Worm (Caenorhabditis elegans): ENCODE measurements around the gene F28H6.8.

Gene F28H6.8

ce11 chrX:14101986-14102385 is 32.2 kb downstream of the F28H6.8 start, which contains the start of gene F16B12.6 (continued):
- TF ChIP-seq hmg-1.2 (GFP tag; IDR thresholded peaks at IDR 0.05) (peak; percentile 91), B0261.1 (tag; optimal IDR thresholded peaks at IDR 0.05) (no peak), mes-4 (tag; optimal IDR thresholded peaks at IDR 0.05) (no peak), tlf-1 (GFP tag; optimal IDR thresholded peaks at IDR 0.05) (no peak), mxl-1 (tag; optimal IDR thresholded peaks at IDR 0.05) (no peak), nfyb-1 (GFP tag; IDR thresholded peaks at IDR 0.05) (no peak), sea-2 (GFP tag; IDR thresholded peaks at IDR 0.05) (no peak), ccch-3 (GFP tag; optimal IDR thresholded peaks at IDR 0.05) (no peak), hsf-1 (GFP tag; IDR thresholded peaks at IDR 0.05) (no peak), snpc-4 (GFP tag; optimal IDR thresholded peaks at IDR 0.05) (no peak), snpc-4 (tag; optimal IDR thresholded peaks at IDR 0.05) (peak in 3 of 4 experiments; percentile 16 to 49 (median 17)), snpc-1.1 (tag; optimal IDR thresholded peaks at IDR 0.05; ENCODE audit: insufficient read depth) (no peak), Y95B8A.8 (GFP tag; IDR thresholded peaks at IDR 0.05) (no peak), ztf-26 (tag; optimal IDR thresholded peaks at IDR 0.05) (peak; percentile 16), Y53G8AR.9 (GFP tag; conservative IDR thresholded peaks at IDR 0.05) (no peak), ceh-79 (tag; optimal IDR thresholded peaks at IDR 0.05) (no peak), hlh-26 (GFP tag; conservative IDR thresholded peaks at IDR 0.05) (no peak), B0035.1 (tag; optimal IDR thresholded peaks at IDR 0.05) (no peak), ceh-58 (GFP tag; IDR thresholded peaks at IDR 0.05) (no peak), athp-1 (tag; optimal IDR thresholded peaks at IDR 0.05) (no peak), T07F8.4 (tag; optimal IDR thresholded peaks at IDR 0.05) (no peak), F10E7.11 (tag; optimal IDR thresholded peaks at IDR 0.05) (no peak), K11D2.4 (GFP tag; IDR thresholded peaks at IDR 0.05) (no peak), mcd-1 (GFP tag; IDR thresholded peaks at IDR 0.05) (peak; percentile 90), F23B12.7 (tag; optimal IDR thresholded peaks at IDR 0.05; ENCODE audit: insufficient read depth) (no peak), sptf-2 (GFP tag; optimal IDR thresholded peaks at IDR 0.05) (no peak), nhr-90 (tag; optimal IDR thresholded peaks at IDR 0.05) (no peak), hlh-12 (tag; optimal IDR thresholded peaks at IDR 0.05) (no peak), cebp-2 (GFP tag; IDR thresholded peaks at IDR 0.05) (no peak)

ce11 chrX:14098618-14099118 is 35.5 kb downstream of the F28H6.8 start, which contains the start of gene F16B12.4:
F16B12.4 (minus strand) TSS chrX:14098668.
- TF ChIP-seq cebp-1 (GFP tag; IDR thresholded peaks at IDR 0.05) (peak; percentile 67), cebp-1 (tag; optimal IDR thresholded peaks at IDR 0.05) (peak; percentile 80), zim-3 (tag; optimal IDR thresholded peaks at IDR 0.05) (no peak), K11D2.4 (GFP tag; IDR thresholded peaks at IDR 0.05) (no peak), Y95B8A.8 (GFP tag; IDR thresholded peaks at IDR 0.05) (no peak), hmg-1.2 (GFP tag; IDR thresholded peaks at IDR 0.05) (peak; percentile 81; the same call in 1 of the 2 replicates), B0336.3 (GFP tag; IDR thresholded peaks at IDR 0.05) (no peak), athp-1 (tag; optimal IDR thresholded peaks at IDR 0.05) (no peak), K12H6.12 (tag; optimal IDR thresholded peaks at IDR 0.05) (no peak), F52B5.7 (tag; optimal IDR thresholded peaks at IDR 0.05) (no peak), C17E4.6 (GFP tag; IDR thresholded peaks at IDR 0.05) (no peak), nhr-27 (tag; optimal IDR thresholded peaks at IDR 0.05) (no peak), tbp1 (GFP tag; optimal IDR thresholded peaks at IDR 0.05) (no peak), T26A5.8 (tag; optimal IDR thresholded peaks at IDR 0.05) (no peak), T07F8.4 (tag; optimal IDR thresholded peaks at IDR 0.05) (no peak), ztf-6 (GFP tag; IDR thresholded peaks at IDR 0.05) (no peak), F39B2.1 (GFP tag; IDR thresholded peaks at IDR 0.05) (no peak), hlh-26 (GFP tag; conservative IDR thresholded peaks at IDR 0.05) (no peak)
